Worm (Caenorhabditis elegans) whole organism, L1 larva: ENCODE measurements around the gene W05B10.4.

Source experiments
- aly-2 ChIP-seq: fragments of 150-350 bp; optimal IDR thresholded peaks from 2 replicates; lab custom pipeline; 2014; ENCODE audit warnings: missing biosample characterization, missing genetic modification characterization
- ceh-82 ChIP-seq, 3 experiments: fragments of 150-350 bp in 1 of 3; sonication (generic microtip) in 2 of 3; optimal IDR thresholded peaks; 2 replicates each; lab custom pipeline; 2014 to 2017; ENCODE audit warnings: missing biosample characterization in 3 of 3, missing genetic modification characterization in 3 of 3
- ces-1 ChIP-seq: fragments of 150-350 bp; optimal IDR thresholded peaks from 2 replicates; lab custom pipeline; 2014; ENCODE audit warnings: missing biosample characterization, missing genetic modification reagents, missing genetic modification characterization
- dpl-1 ChIP-seq, 3 experiments: fragments of 150-350 bp in 2 of 3; sonication (generic microtip) in 1 of 3; optimal IDR thresholded peaks; 2 replicates each; lab custom pipeline; 2014 to 2017; ENCODE audit warnings: missing biosample characterization in 3 of 3, missing genetic modification characterization in 3 of 3, missing genetic modification reagents in 3 of 3
- dsc-1 ChIP-seq: sonication (generic microtip); optimal IDR thresholded peaks from 2 replicates; lab custom pipeline; 2016; ENCODE audit warnings: mild to moderate bottlenecking, missing genetic modification characterization, missing compliant biosample characterization
- efl-1 ChIP-seq, 4 experiments: fragments of 150-350 bp; optimal IDR thresholded peaks in 3 of 4; peaks in 1 of 4; 1 replicate in 1 of 4; 2 replicates in 3 of 4; lab custom pipeline; 2014; ENCODE audit warnings: missing biosample characterization in 2 of 4, missing genetic modification characterization in 2 of 4, missing genetic modification reagents in 2 of 4
- elt-2 ChIP-seq: sonication (generic microtip); optimal IDR thresholded peaks from 2 replicates; lab custom pipeline; 2016; ENCODE audit warnings: missing genetic modification characterization, mild to moderate bottlenecking, inconsistent platforms, missing compliant biosample characterization, missing genetic modification reagents
- ets-5 ChIP-seq: fragments of 200-800 bp; sonication (Bioruptor generic); IDR thresholded peaks from 2 replicates; pipeline ENCODE4 v1.3.6; 2022; ENCODE audit warnings: missing genetic modification characterization, missing compliant biosample characterization
- fkh-8 ChIP-seq: sonication (generic microtip); optimal IDR thresholded peaks from 2 replicates; lab custom pipeline; 2016; ENCODE audit warnings: mild to moderate bottlenecking, missing genetic modification characterization, missing compliant biosample characterization
- fos-1 ChIP-seq: fragments of 150-350 bp; optimal IDR thresholded peaks from 2 replicates; lab custom pipeline; 2014; ENCODE audit warnings: missing biosample characterization, missing genetic modification characterization
- isw-1 ChIP-seq: fragments of 200-800 bp; sonication (Bioruptor generic); IDR thresholded peaks from 2 replicates; pipeline ENCODE4 v1.3.6; 2022; ENCODE audit warnings: missing genetic modification characterization, missing compliant biosample characterization
- jun-1 ChIP-seq: fragments of 150-350 bp; optimal IDR thresholded peaks from 2 replicates; lab custom pipeline; 2014; ENCODE audit warnings: missing biosample characterization, missing genetic modification reagents, missing genetic modification characterization
- lin-14 ChIP-seq: fragments of 200-800 bp; sonication (Bioruptor generic); optimal IDR thresholded peaks from 2 replicates; lab custom pipeline; 2018; ENCODE audit warnings: mild to moderate bottlenecking, missing genetic modification characterization, moderate library complexity, missing compliant biosample characterization
- lin-15B ChIP-seq: fragments of 150-350 bp; sonication (generic microtip); optimal IDR thresholded peaks from 3 replicates; lab custom pipeline; 2014; ENCODE audit warnings: missing biosample characterization, missing genetic modification characterization
- lin-35 ChIP-seq, 2 experiments: fragments of 150-350 bp; optimal IDR thresholded peaks; 2 replicates each; lab custom pipeline; 2014; ENCODE audit warnings: missing biosample characterization in 2 of 2, missing genetic modification characterization in 2 of 2, missing genetic modification reagents in 2 of 2
- lsy-2 ChIP-seq, 2 experiments: fragments of 150-350 bp; optimal IDR thresholded peaks; 2 replicates each; lab custom pipeline; 2014; ENCODE audit warnings: missing biosample characterization in 2 of 2, missing genetic modification characterization in 2 of 2
- mab-9 ChIP-seq: fragments of 200-800 bp; sonication (Bioruptor generic); IDR thresholded peaks from 2 replicates; pipeline ENCODE4 v1.3.6; 2022; ENCODE audit warnings: missing genetic modification reagents, missing genetic modification characterization, missing compliant biosample characterization
- mdl-1 ChIP-seq, 2 experiments: fragments of 150-350 bp; optimal IDR thresholded peaks; 2 replicates each; lab custom pipeline; 2014 to 2017; ENCODE audit warnings: missing biosample characterization in 2 of 2, missing genetic modification characterization in 2 of 2, inconsistent platforms in 1 of 2
- mep-1 ChIP-seq: fragments of 150-350 bp; optimal IDR thresholded peaks from 2 replicates; lab custom pipeline; 2014; ENCODE audit warnings: missing biosample characterization, missing genetic modification characterization
- nhr-19 ChIP-seq: fragments of 200-800 bp; sonication (Bioruptor generic); conservative IDR thresholded peaks from 2 replicates; pipeline ENCODE4 v1.3.6; 2022; ENCODE audit warnings: missing genetic modification characterization, missing compliant biosample characterization
- nhr-28 ChIP-seq: fragments of 150-350 bp; optimal IDR thresholded peaks from 2 replicates; lab custom pipeline; 2014; ENCODE audit warnings: missing biosample characterization, missing genetic modification characterization
- nhr-71 ChIP-seq: sonication (generic microtip); optimal IDR thresholded peaks from 2 replicates; lab custom pipeline; 2016; ENCODE audit warnings: mild to moderate bottlenecking, missing genetic modification characterization, moderate library complexity, missing compliant biosample characterization
- nhr-76 ChIP-seq: sonication (generic microtip); optimal IDR thresholded peaks from 2 replicates; lab custom pipeline; 2017; ENCODE audit warnings: missing biosample characterization, missing genetic modification characterization
- nhr-84 ChIP-seq: sonication (generic microtip); optimal IDR thresholded peaks from 2 replicates; lab custom pipeline; 2017; ENCODE audit warnings: missing biosample characterization, missing genetic modification characterization
- nhr-85 ChIP-seq: sonication (generic microtip); peaks from one replicate; lab custom pipeline; 2016; ENCODE audit warnings: missing genetic modification characterization, inconsistent platforms, missing compliant biosample characterization
- rnt-1 ChIP-seq: sonication (generic microtip); optimal IDR thresholded peaks from 2 replicates; lab custom pipeline; 2016; ENCODE audit warnings: mild to moderate bottlenecking, missing genetic modification characterization, moderate library complexity, missing compliant biosample characterization
- skn-1 ChIP-seq: fragments of 150-350 bp; optimal IDR thresholded peaks from 2 replicates; lab custom pipeline; 2014; ENCODE audit warnings: missing biosample characterization, missing genetic modification characterization
- snpc-4 ChIP-seq: fragments of 150-350 bp; optimal IDR thresholded peaks from 2 replicates; lab custom pipeline; 2014; ENCODE audit warnings: missing biosample characterization, missing genetic modification characterization
- snu-23 ChIP-seq: sonication (generic microtip); optimal IDR thresholded peaks from 2 replicates; lab custom pipeline; 2016; ENCODE audit warnings: missing genetic modification characterization, missing compliant biosample characterization
- unc-30 ChIP-seq: sonication (generic microtip); optimal IDR thresholded peaks from 2 replicates; lab custom pipeline; 2017; ENCODE audit warnings: missing biosample characterization, missing genetic modification characterization
- unc-62 ChIP-seq: fragments of 150-350 bp; optimal IDR thresholded peaks from 2 replicates; lab custom pipeline; 2014; ENCODE audit warnings: missing biosample characterization, missing genetic modification reagents, missing genetic modification characterization
- unc-86 ChIP-seq: sonication (generic microtip); optimal IDR thresholded peaks from 2 replicates; lab custom pipeline; 2016; ENCODE audit warnings: missing genetic modification characterization, missing compliant biosample characterization
- zag-1 ChIP-seq: fragments of 150-350 bp; optimal IDR thresholded peaks from 2 replicates; lab custom pipeline; 2014; ENCODE audit warnings: missing biosample characterization, missing genetic modification characterization
- zip-4 ChIP-seq: fragments of 200-800 bp; sonication (Bioruptor generic); optimal IDR thresholded peaks from 2 replicates; lab custom pipeline; 2018; ENCODE audit warnings: mild to moderate bottlenecking, missing genetic modification characterization, moderate library complexity, missing compliant biosample characterization
- ztf-4 ChIP-seq: fragments of 150-350 bp; optimal IDR thresholded peaks from 2 replicates; lab custom pipeline; 2014; ENCODE audit warnings: missing biosample characterization, missing genetic modification characterization

Gene W05B10.4

ce11 chrV:12695968-12696367, 27.9 kb downstream of the W05B10.4 start, which contains the start of gene K10C8.4:
K10C8.4 (plus strand) TSS chrV:12696268.
- TF ChIP-seq mdl-1 (tag; optimal IDR thresholded peaks at IDR 0.05; lab: Kevin White, UChicago) (no peak), ets-5 (GFP tag; lab: Robert Waterston, UW) (no peak)

ce11 chrV:12696790-12697189, 28.8 kb downstream of the W05B10.4 start:
- no peak for TF ChIP-seq zag-1 (tag; lab: Kevin White, UChicago)
- no peak for TF ChIP-seq nhr-71 (tag; lab: Kevin White, UChicago)
- no peak for TF ChIP-seq unc-30 (tag; lab: Kevin White, UChicago)
- TF ChIP-seq lin-15B: no peak

ce11 chrV:12697364-12697901, 29.4 kb downstream of the W05B10.4 start, which contains the start of gene istr-1:
istr-1 (plus strand) TSS chrV:12697858.
- TF ChIP-seq unc-86 (tag; lab: Kevin White, UChicago) (no peak), aly-2 (tag; lab: Kevin White, UChicago) (no peak), dsc-1 (tag; lab: Kevin White, UChicago) (peak; percentile 5), zag-1 (tag; lab: Kevin White, UChicago) (no peak), ceh-82 (tag; optimal IDR thresholded peaks at IDR 0.05; lab: Kevin White, UChicago) (peak in 1 of 3 experiments; percentile 16), mep-1 (peak; percentile 35), nhr-85 (tag; lab: Kevin White, UChicago) (no peak), snpc-4 (tag; lab: Kevin White, UChicago) (peak; percentile 16), lin-14 (GFP tag; lab: Kevin White, UChicago) (peak; percentile 53), zip-4 (GFP tag; lab: Kevin White, UChicago) (peak; percentile 72), lin-35 (GFP tag; optimal IDR thresholded peaks at IDR 0.05; lab: Kevin White, UChicago) (peak; percentile 33 to 52), nhr-71 (tag; lab: Kevin White, UChicago) (peak; percentile 33), efl-1 (optimal IDR thresholded peaks at IDR 0.05; lab: Kevin White, UChicago) (peak; percentile 12 to 19), efl-1 (GFP tag; optimal IDR thresholded peaks at IDR 0.05 in 1 of 2; lab: Kevin White, UChicago) (peak in 1 of 2 experiments; percentile 25), nhr-19 (GFP tag; lab: Robert Waterston, UW) (no peak), snu-23 (GFP tag; lab: Kevin White, UChicago) (no peak), dpl-1 (GFP tag; optimal IDR thresholded peaks at IDR 0.05; lab: Kevin White, UChicago) (peak in 2 of 3 experiments; percentile 7 to 51), lsy-2 (tag; optimal IDR thresholded peaks at IDR 0.05; lab: Kevin White, UChicago) (peak in 1 of 2 experiments; percentile 33), skn-1 (tag; lab: Kevin White, UChicago) (peak; percentile 6), ztf-4 (no peak), lin-15B (peak; percentile 33), isw-1 (GFP tag; lab: Robert Waterston, UW) (no peak), nhr-76 (tag; lab: Kevin White, UChicago) (no peak), fos-1 (tag; lab: Kevin White, UChicago) (peak; percentile 49)

ce11 chrV:12701613-12702012, 33.6 kb downstream of the W05B10.4 start:
- TF ChIP-seq snu-23 (GFP tag; lab: Kevin White, UChicago) (no peak), nhr-84 (no peak), elt-2 (tag; lab: Kevin White, UChicago) (no peak), nhr-28 (no peak), zag-1 (tag; lab: Kevin White, UChicago) (no peak), rnt-1 (no peak), jun-1 (tag; lab: Kevin White, UChicago) (no peak), snpc-4 (tag; lab: Kevin White, UChicago) (no peak), ces-1 (GFP tag; lab: Kevin White, UChicago) (peak; percentile 42), fkh-8 (no peak), unc-62 (GFP tag; lab: Kevin White, UChicago) (no peak), lin-14 (GFP tag; lab: Kevin White, UChicago) (peak; percentile 73), mab-9 (GFP tag; lab: Robert Waterston, UW) (no peak)
- TF ChIP-seq, all 84 proteins: peak for 2
